Worm (Caenorhabditis elegans) whole organism, early embryonic: Measurements from ENCODE around the gene K07E3.1.

ENCODE experiments used
- B0310.2 ChIP-seq: sonication (generic microtip); optimal IDR thresholded peaks from 2 replicates; lab custom pipeline; 2016; ENCODE audit warnings: mild to moderate bottlenecking, missing genetic modification characterization, missing compliant biosample characterization
- F13C5.2 ChIP-seq: sonication (generic microtip); optimal IDR thresholded peaks from 2 replicates; lab custom pipeline; 2017; ENCODE audit warnings: mild to moderate bottlenecking, missing genetic modification characterization, inconsistent platforms, missing compliant biosample characterization
- aly-1 ChIP-seq: sonication (generic microtip); optimal IDR thresholded peaks from 2 replicates; lab custom pipeline; 2016; ENCODE audit warnings: missing genetic modification characterization, missing compliant biosample characterization
- ama-1 ChIP-seq: fragments of 150-350 bp; optimal IDR thresholded peaks from 2 replicates; lab custom pipeline; 2014
- ceh-13 ChIP-seq: fragments of 200-800 bp; sonication (Bioruptor generic); optimal IDR thresholded peaks from 2 replicates; lab custom pipeline; 2018; ENCODE audit warnings: mild to moderate bottlenecking, missing genetic modification characterization, missing compliant biosample characterization
- ceh-36 ChIP-seq: sonication (generic microtip); optimal IDR thresholded peaks from 2 replicates; lab custom pipeline; 2016; ENCODE audit warnings: missing genetic modification characterization, inconsistent platforms, missing compliant biosample characterization
- ets-7 ChIP-seq: sonication (generic microtip); optimal IDR thresholded peaks from 2 replicates; lab custom pipeline; 2016; ENCODE audit warnings: missing genotype, missing genetic modification characterization, missing compliant biosample characterization
- flt-1 ChIP-seq: fragments of 200-800 bp; sonication (Bioruptor generic); IDR thresholded peaks from 2 replicates; pipeline ENCODE4 v1.3.6; 2022; ENCODE audit warnings: missing genetic modification characterization, missing compliant biosample characterization
- hmbx-1 ChIP-seq: sonication (generic microtip); optimal IDR thresholded peaks from 2 replicates; lab custom pipeline; 2016; ENCODE audit warnings: mild to moderate bottlenecking, missing genetic modification characterization, missing compliant biosample characterization
- hmg-4 ChIP-seq: fragments of 200-800 bp; sonication (Bioruptor generic); optimal IDR thresholded peaks from 2 replicates; lab custom pipeline; 2018; ENCODE audit warnings: mild to moderate bottlenecking, missing genetic modification characterization, missing compliant biosample characterization
- hnd-1 ChIP-seq: sonication (generic microtip); optimal IDR thresholded peaks from 2 replicates; lab custom pipeline; 2016; ENCODE audit warnings: missing genetic modification characterization, missing compliant biosample characterization
- pes-1 ChIP-seq: fragments of 200-800 bp; sonication (Bioruptor generic); IDR thresholded peaks from 2 replicates; pipeline ENCODE4 v1.3.6; 2022; ENCODE audit warnings: missing genetic modification reagents, missing genetic modification characterization, missing compliant biosample characterization
- scrt-1 ChIP-seq: fragments of 200-800 bp; sonication (Bioruptor generic); IDR thresholded peaks from 2 replicates; pipeline ENCODE4 v1.3.6; 2022; ENCODE audit warnings: missing genetic modification characterization, missing compliant biosample characterization
- sea-1 ChIP-seq: fragments of 200-800 bp; sonication (Bioruptor generic); conservative IDR thresholded peaks from 2 replicates; pipeline ENCODE4 v1.3.6; 2022; ENCODE audit warnings: missing genetic modification characterization, missing compliant biosample characterization
- tbx-11 ChIP-seq: fragments of 200-800 bp; sonication (Bioruptor generic); IDR thresholded peaks from 2 replicates; pipeline ENCODE4 v1.3.6; 2022; ENCODE audit warnings: missing genetic modification characterization, missing compliant biosample characterization
- tbx-37 ChIP-seq: fragments of 200-800 bp; sonication (Bioruptor generic); conservative IDR thresholded peaks from 2 replicates; pipeline ENCODE4 v1.3.6; 2022; ENCODE audit warnings: missing genetic modification reagents, missing genetic modification characterization, missing compliant biosample characterization
- tra-4 ChIP-seq: sonication (generic microtip); optimal IDR thresholded peaks from 2 replicates; lab custom pipeline; 2017; ENCODE audit warnings: missing genetic modification characterization, missing compliant biosample characterization

K07E3.1 gene

ce11 chrX:8089916-8090315, 20.3 kb upstream of the K07E3.1 start:
- no peak for TF ChIP-seq sea-1 (GFP tag; lab: Robert Waterston, UW)
- TF ChIP-seq flt-1 (GFP tag; lab: Robert Waterston, UW), result no peak
- no peak for TF ChIP-seq hmbx-1
- TF ChIP-seq F13C5.2 (tag; lab: Kevin White, UChicago), result no peak

ce11 chrX:8098813-8099360, 11.4 kb upstream of the K07E3.1 start, which contains the start of gene catp-5:
catp-5 (minus strand) TSS chrX:8098863.
- TF ChIP-seq hmg-4 (no peak), ets-7 (tag; lab: Kevin White, UChicago) (no peak), ama-1 (no peak), sea-1 (GFP tag; lab: Robert Waterston, UW) (no peak), aly-1 (tag; lab: Kevin White, UChicago) (no peak), B0310.2 (no peak), hmbx-1 (no peak), ceh-36 (tag; lab: Kevin White, UChicago) (no peak), tra-4 (tag; lab: Kevin White, UChicago) (no peak), tbx-37 (GFP tag; lab: Robert Waterston, UW) (no peak), hnd-1 (tag; lab: Kevin White, UChicago) (no peak), pes-1 (GFP tag; lab: Robert Waterston, UW) (no peak), tbx-11 (GFP tag; lab: Robert Waterston, UW) (no peak), ceh-13 (no peak)

- no peak for TF ChIP-seq B0310.2
- no peak for TF ChIP-seq tra-4 (tag; lab: Kevin White, UChicago)
- no peak for TF ChIP-seq ceh-36 (tag; lab: Kevin White, UChicago)
- TF ChIP-seq F13C5.2 (tag; lab: Kevin White, UChicago), result no peak
- no peak for TF ChIP-seq pes-1 (GFP tag; lab: Robert Waterston, UW)
- TF ChIP-seq hnd-1 (tag; lab: Kevin White, UChicago), result no peak
- no peak for TF ChIP-seq ama-1
- no peak for TF ChIP-seq sea-1 (GFP tag; lab: Robert Waterston, UW)
- no peak for TF ChIP-seq aly-1 (tag; lab: Kevin White, UChicago)
- TF ChIP-seq ceh-13, result no peak
These were observed 6.3 kb upstream of the K07E3.1 start, which contains the start of gene K07E3.2 for ce11 chrX:8103899-8104298. K07E3.2 (plus strand) TSS chrX:8104298.

- no peak for TF ChIP-seq pes-1 (GFP tag; lab: Robert Waterston, UW)
- no peak for TF ChIP-seq hnd-1 (tag; lab: Kevin White, UChicago)
- no peak for TF ChIP-seq hmbx-1
- TF ChIP-seq B0310.2, result no peak
- no peak for TF ChIP-seq tra-4 (tag; lab: Kevin White, UChicago)
- TF ChIP-seq ceh-13, result no peak
- no peak for TF ChIP-seq ets-7 (tag; lab: Kevin White, UChicago)
- no peak for TF ChIP-seq aly-1 (tag; lab: Kevin White, UChicago)
- no peak for TF ChIP-seq tbx-11 (GFP tag; lab: Robert Waterston, UW)
- no peak for TF ChIP-seq tbx-37 (GFP tag; lab: Robert Waterston, UW)
- no peak for TF ChIP-seq ceh-36 (tag; lab: Kevin White, UChicago)
- no peak for TF ChIP-seq hmg-4
- no peak for TF ChIP-seq sea-1 (GFP tag; lab: Robert Waterston, UW)
- no peak for TF ChIP-seq scrt-1 (GFP tag; lab: Robert Waterston, UW)
- TF ChIP-seq flt-1 (GFP tag; lab: Robert Waterston, UW), result no peak
These were observed 2.3 kb upstream of the K07E3.1 start, which contains the start of gene K07E3.9 for ce11 chrX:8107921-8108320. K07E3.9 (plus strand) TSS chrX:8108221.

ce11 chrX:8109531-8109930, 708 bp upstream of the K07E3.1 start:
- TF ChIP-seq tbx-37 (GFP tag; lab: Robert Waterston, UW) (no peak), ceh-36 (tag; lab: Kevin White, UChicago) (no peak), hmbx-1 (no peak), B0310.2 (no peak)

ce11 chrX:8116157-8116556, 5.9 kb downstream of the K07E3.1 start, which contains the start of gene hlh-8:
hlh-8 (plus strand) TSS chrX:8116457.
- no peak for TF ChIP-seq ceh-13
- TF ChIP-seq tra-4 (tag; lab: Kevin White, UChicago), result no peak
- TF ChIP-seq pes-1 (GFP tag; lab: Robert Waterston, UW), result no peak
- TF ChIP-seq B0310.2, result no peak
- TF ChIP-seq tbx-37 (GFP tag; lab: Robert Waterston, UW), result no peak
- no peak for TF ChIP-seq flt-1 (GFP tag; lab: Robert Waterston, UW)
- no peak for TF ChIP-seq sea-1 (GFP tag; lab: Robert Waterston, UW)
- no peak for TF ChIP-seq ets-7 (tag; lab: Kevin White, UChicago)
- TF ChIP-seq tbx-11 (GFP tag; lab: Robert Waterston, UW), result no peak

- no peak for TF ChIP-seq ceh-13
- TF ChIP-seq scrt-1 (GFP tag; lab: Robert Waterston, UW), result no peak
These were observed 7.6 kb downstream of the K07E3.1 start for ce11 chrX:8117827-8118317.

ce11 chrX:8120281-8120680, 10.0 kb downstream of the K07E3.1 start:
- no peak for TF ChIP-seq hmg-4
- no peak for TF ChIP-seq tbx-37 (GFP tag; lab: Robert Waterston, UW)
- TF ChIP-seq flt-1 (GFP tag; lab: Robert Waterston, UW), result no peak
- TF ChIP-seq scrt-1 (GFP tag; lab: Robert Waterston, UW), result no peak
- no peak for TF ChIP-seq aly-1 (tag; lab: Kevin White, UChicago)
- no peak for TF ChIP-seq F13C5.2 (tag; lab: Kevin White, UChicago)
- no peak for TF ChIP-seq hmbx-1
- no peak for TF ChIP-seq ama-1
- TF ChIP-seq tra-4 (tag; lab: Kevin White, UChicago), result no peak
- no peak for TF ChIP-seq tbx-11 (GFP tag; lab: Robert Waterston, UW)
- no peak for TF ChIP-seq ceh-36 (tag; lab: Kevin White, UChicago)
- TF ChIP-seq B0310.2, result no peak
- TF ChIP-seq ceh-13, result no peak
- no peak for TF ChIP-seq ets-7 (tag; lab: Kevin White, UChicago)
- TF ChIP-seq hnd-1 (tag; lab: Kevin White, UChicago), result no peak
- TF ChIP-seq sea-1 (GFP tag; lab: Robert Waterston, UW), result no peak
- no peak for TF ChIP-seq pes-1 (GFP tag; lab: Robert Waterston, UW)
